Worm (Caenorhabditis elegans): Measurements from ENCODE around the gene Y39E4A.1.

Gene Y39E4A.1

DNA sequence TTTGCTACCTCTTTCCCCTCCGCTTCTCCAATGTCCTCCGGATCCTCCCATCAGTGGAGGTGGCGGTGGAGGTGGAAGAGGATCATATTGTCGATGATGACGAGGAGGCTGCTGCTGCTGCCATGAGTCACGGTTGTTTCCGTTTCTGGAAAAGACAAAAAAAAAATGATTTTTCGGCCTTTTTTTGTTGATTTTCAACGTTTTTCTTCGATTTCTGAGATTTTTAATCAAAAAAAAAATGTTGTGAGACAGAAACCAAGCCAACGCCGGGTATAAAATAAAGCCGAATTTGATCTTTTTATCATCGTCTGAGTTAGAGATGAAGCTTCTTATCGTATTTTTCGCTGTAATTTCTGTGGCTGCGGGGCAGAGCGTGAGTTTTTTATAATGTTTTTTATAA is 21.6 kb upstream of the Y39E4A.1 start, which contains the start of gene Y37D8A.19:
Y37D8A.19 (plus strand) TSS at position 301 of the 400 bp plus-strand sequence.
- no peak for TF ChIP-seq tbx-2 (tag; optimal IDR thresholded peaks at IDR 0.05)
- TF ChIP-seq eor-1 (tag; optimal IDR thresholded peaks at IDR 0.05), result no peak
- no peak for TF ChIP-seq lin-39 (tag; optimal IDR thresholded peaks at IDR 0.05)
- TF ChIP-seq hmg-11 (tag; optimal IDR thresholded peaks at IDR 0.05), result no peak
- TF ChIP-seq snpc-4 (tag; optimal IDR thresholded peaks at IDR 0.05), result no peak
- no peak for TF ChIP-seq zag-1 (tag; optimal IDR thresholded peaks at IDR 0.05)
- no peak for TF ChIP-seq nfya-1 (tag; optimal IDR thresholded peaks at IDR 0.05; ENCODE audit: insufficient read depth)
- TF ChIP-seq fkh-2 (tag; optimal IDR thresholded peaks at IDR 0.05), result no peak
- no peak for TF ChIP-seq elt-1 (tag; optimal IDR thresholded peaks at IDR 0.05)
- no peak for TF ChIP-seq R02D3.7 (tag; optimal IDR thresholded peaks at IDR 0.05)
- TF ChIP-seq pha-4 (tag; optimal IDR thresholded peaks at IDR 0.05), result no peak
- TF ChIP-seq ZK546.5 (tag; optimal IDR thresholded peaks at IDR 0.05), result no peak
- no peak for TF ChIP-seq nhr-12 (tag; optimal IDR thresholded peaks at IDR 0.05)
- no peak for TF ChIP-seq nhr-76 (tag; optimal IDR thresholded peaks at IDR 0.05)
- no peak for TF ChIP-seq elt-3 (tag; optimal IDR thresholded peaks at IDR 0.05)
- TF ChIP-seq nhr-11 (tag; optimal IDR thresholded peaks at IDR 0.05), result no peak
- no peak for TF ChIP-seq nhr-77 (tag; optimal IDR thresholded peaks at IDR 0.05)
- no peak for TF ChIP-seq aly-2 (tag; optimal IDR thresholded peaks at IDR 0.05)
- TF ChIP-seq egl-5 (tag; optimal IDR thresholded peaks at IDR 0.05), result no peak

DNA sequence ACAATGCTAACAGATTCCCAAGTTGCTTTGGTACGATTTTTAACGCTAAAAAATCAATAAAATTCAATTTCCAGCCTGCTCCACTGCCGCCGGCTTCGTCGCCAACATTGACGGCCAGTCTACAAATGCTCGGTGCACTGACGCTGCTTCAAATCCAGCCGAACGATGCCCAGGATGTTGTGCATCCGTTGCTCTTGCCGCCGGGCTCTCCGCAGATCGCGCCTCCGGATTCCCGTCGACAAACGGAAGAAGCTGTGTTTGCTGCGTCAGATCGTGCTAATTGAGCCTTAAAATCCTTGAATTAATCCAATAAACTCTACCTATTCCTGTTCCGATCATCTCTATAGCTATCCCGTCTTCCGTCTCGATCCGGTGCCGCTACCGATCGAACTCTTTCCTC is 20.1 kb upstream of the Y39E4A.1 start:
- no peak for TF ChIP-seq nhr-76 (tag; optimal IDR thresholded peaks at IDR 0.05)
- no peak for TF ChIP-seq egl-5 (tag; optimal IDR thresholded peaks at IDR 0.05)
- no peak for TF ChIP-seq nhr-28 (tag; optimal IDR thresholded peaks at IDR 0.05)
- no peak for TF ChIP-seq nfya-1 (tag; optimal IDR thresholded peaks at IDR 0.05; ENCODE audit: insufficient read depth)
- no peak for TF ChIP-seq egl-27 (tag; optimal IDR thresholded peaks at IDR 0.05)
- TF ChIP-seq unc-62 (GFP tag; optimal IDR thresholded peaks at IDR 0.05), result no peak
- no peak for TF ChIP-seq elt-1 (tag; optimal IDR thresholded peaks at IDR 0.05)
- TF ChIP-seq aly-2 (tag; optimal IDR thresholded peaks at IDR 0.05), result no peak
- TF ChIP-seq pha-4 (tag; optimal IDR thresholded peaks at IDR 0.05), result no peak
- TF ChIP-seq unc-39 (tag; optimal IDR thresholded peaks at IDR 0.05), result no peak
- TF ChIP-seq ceh-82 (tag; optimal IDR thresholded peaks at IDR 0.05), result no peak
- TF ChIP-seq skn-1 (tag; optimal IDR thresholded peaks at IDR 0.05), result no peak
- TF ChIP-seq nhr-67 (tag; optimal IDR thresholded peaks at IDR 0.05), result no peak
- no peak for TF ChIP-seq fos-1 (tag; optimal IDR thresholded peaks at IDR 0.05)
- TF ChIP-seq lin-15B (tag; optimal IDR thresholded peaks at IDR 0.05), result no peak
- no peak for TF ChIP-seq elt-3 (tag; optimal IDR thresholded peaks at IDR 0.05)
- no peak for TF ChIP-seq elt-2 (tag; optimal IDR thresholded peaks at IDR 0.05)
- TF ChIP-seq hmg-11 (tag; optimal IDR thresholded peaks at IDR 0.05), result no peak
- no peak for TF ChIP-seq jun-1 (tag; optimal IDR thresholded peaks at IDR 0.05)
- TF ChIP-seq lin-39 (tag; optimal IDR thresholded peaks at IDR 0.05), result no peak

DNA sequence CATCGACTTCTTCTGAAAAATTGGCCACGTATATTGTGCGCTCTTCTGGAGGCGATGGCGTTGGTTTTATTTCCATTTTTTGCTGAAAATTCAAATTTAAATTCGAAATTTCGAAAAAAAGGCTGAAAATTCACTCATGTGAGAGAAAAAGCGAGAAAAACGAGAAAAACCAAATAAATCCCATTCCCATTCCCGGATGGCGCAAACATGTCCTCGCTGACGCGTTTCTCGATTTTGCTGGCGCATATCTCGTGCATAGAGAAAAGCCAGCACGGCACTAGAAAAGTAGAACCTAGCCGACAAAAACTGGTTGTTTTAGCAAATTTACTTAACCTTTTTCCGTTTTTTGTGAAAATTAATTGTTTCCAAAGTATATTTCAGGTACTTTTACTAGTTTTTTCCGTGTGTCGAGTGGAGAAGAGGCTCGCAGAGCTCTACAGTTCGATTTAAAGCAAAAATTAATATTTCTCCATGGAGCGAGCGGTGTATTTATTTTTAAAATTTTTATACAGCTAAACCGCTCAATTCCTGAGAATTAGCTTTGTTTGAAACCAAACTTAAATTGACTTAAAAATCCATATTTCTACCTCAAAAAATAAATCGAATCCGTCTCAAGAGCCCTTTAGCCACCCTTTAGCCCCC is 19.3 kb upstream of the Y39E4A.1 start, which contains the start of gene rbm-7:
rbm-7 (minus strand) TSS at position 82 of the 642 bp plus-strand sequence.
- TF ChIP-seq snpc-4 (tag; optimal IDR thresholded peaks at IDR 0.05) (peak; percentile 15), lin-15B (tag; optimal IDR thresholded peaks at IDR 0.05) (peak; percentile 79), ceh-28 (tag; optimal IDR thresholded peaks at IDR 0.05) (peak; percentile 38), nfya-1 (tag; optimal IDR thresholded peaks at IDR 0.05; ENCODE audit: insufficient read depth) (peak; percentile 80), unc-62 (GFP tag; optimal IDR thresholded peaks at IDR 0.05) (no peak), skn-1 (tag; optimal IDR thresholded peaks at IDR 0.05) (peak; percentile 14), sea-2 (GFP tag; optimal IDR thresholded peaks at IDR 0.05) (no peak), nhr-25 (tag; optimal IDR thresholded peaks at IDR 0.05) (peak; percentile 25), pha-4 (tag; optimal IDR thresholded peaks at IDR 0.05) (peak; percentile 80), lin-39 (tag; optimal IDR thresholded peaks at IDR 0.05) (peak; percentile 30), ceh-16 (tag; optimal IDR thresholded peaks at IDR 0.05) (no peak), nhr-77 (tag; optimal IDR thresholded peaks at IDR 0.05) (no peak), nhr-23 (tag; optimal IDR thresholded peaks at IDR 0.05) (peak; percentile 51), hmg-11 (tag; optimal IDR thresholded peaks at IDR 0.05) (peak; percentile 73), elt-2 (tag; optimal IDR thresholded peaks at IDR 0.05) (peak; percentile 13), nhr-11 (tag; optimal IDR thresholded peaks at IDR 0.05) (no peak), egl-5 (tag; optimal IDR thresholded peaks at IDR 0.05) (peak; percentile 4), jun-1 (tag; optimal IDR thresholded peaks at IDR 0.05) (peak; percentile 39), R02D3.7 (tag; optimal IDR thresholded peaks at IDR 0.05) (peak; percentile 49), nhr-43 (tag; optimal IDR thresholded peaks at IDR 0.05; ENCODE audit: poor library complexity, severe bottlenecking) (peak; percentile 69)

Measured in whole organism, L3 larva.